Fruit fly (Drosophila melanogaster): ENCODE data around the gene Cpr65Ay.

The Cpr65Ay gene

DNA sequence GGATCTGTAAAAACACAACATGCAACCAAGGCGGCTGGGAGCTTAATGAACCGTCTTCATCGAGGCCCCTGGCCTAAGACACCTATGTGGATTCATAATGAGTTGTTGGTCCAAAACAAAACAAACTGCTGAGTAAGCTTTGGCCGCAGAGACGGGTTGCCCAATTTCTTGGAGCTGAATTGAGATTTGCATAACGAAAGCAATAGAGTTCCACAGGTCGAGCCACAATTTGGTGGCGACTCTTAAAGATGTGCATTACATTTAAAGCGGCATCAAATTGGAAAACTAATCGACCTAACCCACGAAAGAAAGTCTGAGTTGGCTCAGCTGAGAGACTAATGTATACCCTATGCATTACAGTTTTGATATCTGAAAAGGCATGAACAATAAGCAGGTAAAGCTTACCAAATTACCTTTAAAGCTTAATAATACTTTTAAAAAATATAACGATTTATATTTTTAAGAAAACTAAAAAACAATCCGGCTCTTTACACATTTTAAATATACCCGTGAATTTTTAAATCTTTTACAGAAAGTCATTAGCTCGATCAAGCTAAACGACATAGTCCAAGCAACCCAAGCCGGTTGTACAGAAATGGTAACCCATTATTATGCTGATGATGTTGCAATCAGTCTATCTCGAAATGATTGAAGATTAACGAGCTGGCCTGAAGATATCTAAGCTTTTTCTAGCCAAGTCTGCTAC, 950 bp downstream of the Cpr65Ay start, which contains the start of gene CG13297 (continued):
- TF ChIP-seq CG10654 (GFP tag; optimal IDR thresholded peaks at IDR 0.05) (peak; percentile 19), CG1647 (GFP tag; optimal IDR thresholded peaks at IDR 0.05) (no peak), zf30C (GFP tag; optimal IDR thresholded peaks at IDR 0.05) (no peak), ems (GFP tag; optimal IDR thresholded peaks at IDR 0.05) (no peak), CG17612 (GFP tag; IDR thresholded peaks at IDR 0.05) (no peak), Hmx (GFP tag; optimal IDR thresholded peaks at IDR 0.05) (no peak), Camta (GFP tag; optimal IDR thresholded peaks at IDR 0.05) (no peak), Atf3 (GFP tag; optimal IDR thresholded peaks at IDR 0.05) (no peak), Tbp (GFP tag; optimal IDR thresholded peaks at IDR 0.05) (no peak), esg (GFP tag; conservative IDR thresholded peaks at IDR 0.05) (peak; percentile 61), CG16779 (GFP tag; IDR thresholded peaks at IDR 0.05) (no peak), phol (tag; optimal IDR thresholded peaks at IDR 0.05) (peak; percentile 75), usp (GFP tag; optimal IDR thresholded peaks at IDR 0.05) (no peak), CG14965 (GFP tag; optimal IDR thresholded peaks at IDR 0.05; ENCODE audit: borderline replicate concordance) (no peak), ind (GFP tag; optimal IDR thresholded peaks at IDR 0.05) (peak; percentile 45), Asciz (GFP tag; optimal IDR thresholded peaks at IDR 0.05) (peak; percentile 64), CoRest (tag; optimal IDR thresholded peaks at IDR 0.05) (peak; percentile 69), tup (GFP tag; optimal IDR thresholded peaks at IDR 0.05) (no peak), CG14667 (GFP tag; IDR thresholded peaks at IDR 0.05) (no peak)

- TF ChIP-seq scrt (GFP tag; optimal IDR thresholded peaks at IDR 0.05): no peak
- TF ChIP-seq gcm (GFP tag; optimal IDR thresholded peaks at IDR 0.05): no peak
- TF ChIP-seq D (optimal IDR thresholded peaks at IDR 0.05): no peak
- TF ChIP-seq D (GFP tag; optimal IDR thresholded peaks at IDR 0.05): no peak
- no peak for TF ChIP-seq cg (GFP tag; optimal IDR thresholded peaks at IDR 0.05)
- TF ChIP-seq ham (GFP tag; IDR thresholded peaks at IDR 0.05): no peak
- TF ChIP-seq jumu (GFP tag; optimal IDR thresholded peaks at IDR 0.05): no peak
- TF ChIP-seq vvl (GFP tag; IDR thresholded peaks at IDR 0.05): 0 out of 2 replicates have a peak, but pooled peaks have one; percentile 59
- no peak for TF ChIP-seq CG11247 (GFP tag; IDR thresholded peaks at IDR 0.05)
- TF ChIP-seq Deaf1 (tag; optimal IDR thresholded peaks at IDR 0.05): peak; percentile 63
- TF ChIP-seq pb (GFP tag; optimal IDR thresholded peaks at IDR 0.05): no peak
- TF ChIP-seq CG17912 (GFP tag; optimal IDR thresholded peaks at IDR 0.05): no peak
- no peak for TF ChIP-seq Camta (GFP tag; optimal IDR thresholded peaks at IDR 0.05)
- TF ChIP-seq CG10543 (GFP tag; optimal IDR thresholded peaks at IDR 0.05): peak; percentile 36
- TF ChIP-seq unc-4 (GFP tag; IDR thresholded peaks at IDR 0.05; ENCODE audit: partially characterized antibody): no peak
- TF ChIP-seq en (GFP tag; optimal IDR thresholded peaks at IDR 0.05): no peak
- no peak for TF ChIP-seq sens-2 (GFP tag; IDR thresholded peaks at IDR 0.05)
- TF ChIP-seq Tbp (GFP tag; optimal IDR thresholded peaks at IDR 0.05): no peak
- no peak for TF ChIP-seq CG4404 (GFP tag; IDR thresholded peaks at IDR 0.05)
- peak; percentile 82 for TF ChIP-seq sd (tag; optimal IDR thresholded peaks at IDR 0.05)
- TF ChIP-seq nau (GFP tag; optimal IDR thresholded peaks at IDR 0.05): no peak
- peak; percentile 71 for TF ChIP-seq abd-A (tag; optimal IDR thresholded peaks at IDR 0.05)
- no peak for TF ChIP-seq Poxn (GFP tag; IDR thresholded peaks at IDR 0.05)
- TF ChIP-seq zfh2 (GFP tag; optimal IDR thresholded peaks at IDR 0.05): no peak
- TF ChIP-seq sens (GFP tag): no peak
- TF ChIP-seq chinmo (GFP tag; IDR thresholded peaks at IDR 0.05; ENCODE audit: partially characterized antibody): peak; percentile 98
- no peak for TF ChIP-seq CG6813 (GFP tag; optimal IDR thresholded peaks at IDR 0.05)
- TF ChIP-seq CG42726 (GFP tag; IDR thresholded peaks at IDR 0.05; ENCODE audit: partially characterized antibody): no peak
- no peak for TF ChIP-seq otp (GFP tag; IDR thresholded peaks at IDR 0.05)
- no peak for TF ChIP-seq CG16779 (GFP tag; IDR thresholded peaks at IDR 0.05)
- TF ChIP-seq shn (GFP tag; optimal IDR thresholded peaks at IDR 0.05): no peak
- TF ChIP-seq Mad (GFP tag; optimal IDR thresholded peaks at IDR 0.05): no peak
- no peak for TF ChIP-seq H15 (GFP tag; IDR thresholded peaks at IDR 0.05)
- no peak for TF ChIP-seq esg (GFP tag; conservative IDR thresholded peaks at IDR 0.05)
- TF ChIP-seq fd3F (GFP tag; optimal IDR thresholded peaks at IDR 0.05): no peak
Observed at dm6 chr3L:6154951-6155394, 3.5 kb downstream of the Cpr65Ay start.
